Worm (Caenorhabditis elegans) whole organism, L1 larva: ENCODE results near the gene B0496.2.

Source experiments
- aha-1 ChIP-seq: fragments of 150-350 bp; optimal IDR thresholded peaks from 2 replicates; lab custom pipeline; 2014; ENCODE audit warnings: missing biosample characterization, missing genetic modification characterization
- ama-1 ChIP-seq: fragments of 150-350 bp; optimal IDR thresholded peaks from 2 replicates; lab custom pipeline; 2014
- blmp-1 ChIP-seq: fragments of 150-350 bp; optimal IDR thresholded peaks from 2 replicates; lab custom pipeline; 2014; ENCODE audit warnings: missing biosample characterization, missing genetic modification characterization
- efl-3 ChIP-seq: fragments of 200-800 bp; sonication (Bioruptor generic); optimal IDR thresholded peaks from 2 replicates; lab custom pipeline; 2018; ENCODE audit warnings: mild to moderate bottlenecking, missing genetic modification characterization, missing compliant biosample characterization
- elt-2 ChIP-seq: sonication (generic microtip); optimal IDR thresholded peaks from 2 replicates; lab custom pipeline; 2016; ENCODE audit warnings: missing genetic modification characterization, mild to moderate bottlenecking, inconsistent platforms, missing compliant biosample characterization, missing genetic modification reagents
- jun-1 ChIP-seq: fragments of 150-350 bp; optimal IDR thresholded peaks from 2 replicates; lab custom pipeline; 2014; ENCODE audit warnings: missing biosample characterization, missing genetic modification reagents, missing genetic modification characterization
- lin-13 ChIP-seq: fragments of 150-350 bp; optimal IDR thresholded peaks from 2 replicates; lab custom pipeline; 2014; ENCODE audit warnings: missing biosample characterization, missing genetic modification reagents, missing genetic modification characterization
- lin-15B ChIP-seq: fragments of 150-350 bp; sonication (generic microtip); optimal IDR thresholded peaks from 3 replicates; lab custom pipeline; 2014; ENCODE audit warnings: missing biosample characterization, missing genetic modification characterization
- lsy-2 ChIP-seq, 2 experiments: fragments of 150-350 bp; optimal IDR thresholded peaks; 2 replicates each; lab custom pipeline; 2014; ENCODE audit warnings: missing biosample characterization in 2 of 2, missing genetic modification characterization in 2 of 2
- nhr-28 ChIP-seq: fragments of 150-350 bp; optimal IDR thresholded peaks from 2 replicates; lab custom pipeline; 2014; ENCODE audit warnings: missing biosample characterization, missing genetic modification characterization
- nhr-77 ChIP-seq: fragments of 150-350 bp; optimal IDR thresholded peaks from 2 replicates; lab custom pipeline; 2014; ENCODE audit warnings: missing biosample characterization, missing genetic modification characterization
- xbp-1 ChIP-seq: sonication (generic microtip); optimal IDR thresholded peaks from 2 replicates; lab custom pipeline; 2016; ENCODE audit warnings: missing genetic modification characterization, missing compliant biosample characterization
- ztf-11 ChIP-seq, 2 experiments: sonication (generic microtip); optimal IDR thresholded peaks; 2 replicates each; lab custom pipeline; 2016 to 2017; ENCODE audit warnings: missing genetic modification characterization in 2 of 2, missing biosample characterization in 1 of 2, missing compliant biosample characterization in 1 of 2
- ztf-4 ChIP-seq: fragments of 150-350 bp; optimal IDR thresholded peaks from 2 replicates; lab custom pipeline; 2014; ENCODE audit warnings: missing biosample characterization, missing genetic modification characterization

DNA sequence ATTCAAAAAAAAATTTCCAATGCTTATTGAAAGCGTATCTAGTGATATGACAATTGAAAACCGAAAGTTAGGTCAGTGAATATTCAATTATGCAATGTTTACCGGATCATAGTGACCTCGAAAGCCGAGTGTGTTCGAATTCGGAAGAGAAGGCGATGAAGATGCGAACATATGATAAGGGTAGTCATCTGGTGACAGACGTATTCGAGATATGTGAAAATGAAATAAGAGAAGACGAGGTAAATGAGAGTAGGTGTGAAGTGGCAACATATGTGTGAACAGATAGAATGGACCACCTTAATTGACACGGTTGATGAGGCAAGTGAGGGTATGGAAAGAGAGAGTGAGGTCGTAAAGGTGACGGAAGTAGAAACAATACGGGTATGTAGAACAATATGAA is 7.2 kb downstream of the B0496.2 start:
- TF ChIP-seq aha-1 (tag; lab: Kevin White, UChicago) (no peak), ama-1 (no peak), blmp-1 (tag; lab: Kevin White, UChicago) (peak; percentile 60), elt-2 (tag; lab: Kevin White, UChicago) (no peak), nhr-28 (no peak), lsy-2 (tag; optimal IDR thresholded peaks at IDR 0.05; lab: Kevin White, UChicago) (no peak), nhr-77 (tag; lab: Kevin White, UChicago) (no peak), efl-3 (no peak), xbp-1 (no peak), ztf-11 (tag; optimal IDR thresholded peaks at IDR 0.05; lab: Kevin White, UChicago) (no peak), lin-15B (no peak), ztf-4 (tag; lab: Kevin White, UChicago) (no peak), jun-1 (no peak), lin-13 (no peak)
